Fruit fly (Drosophila melanogaster) whole organism, pupa: ENCODE data around the gene tgy.

Source experiments
- CG4496 ChIP-seq: fragments of 200-800 bp; sonication (Bioruptor generic); IDR thresholded peaks from 3 replicates; pipeline ENCODE4 v1.3.6; 2022; ENCODE audit warnings: missing biosample characterization, missing genetic modification characterization
- CG8301 ChIP-seq: fragments of 200-800 bp; sonication (Bioruptor generic); optimal IDR thresholded peaks from 2 replicates; lab custom pipeline; 2018; ENCODE audit warnings: missing biosample characterization, mild to moderate bottlenecking, missing genetic modification characterization
- EcR ChIP-seq: fragments of 200-800 bp; sonication (Bioruptor generic); optimal IDR thresholded peaks from 3 replicates; lab custom pipeline; 2019; ENCODE audit warnings: missing biosample characterization, missing genetic modification characterization, mild to moderate bottlenecking, moderate library complexity, missing genetic modification reagents
- gl ChIP-seq: fragments of 200-800 bp; sonication (Bioruptor generic); optimal IDR thresholded peaks from 2 replicates; lab custom pipeline; 2018; ENCODE audit warnings: missing biosample characterization, mild to moderate bottlenecking, missing genetic modification characterization

dm6 chrX:19106842-19107557 lies 20.1 kb downstream of the tgy start:
- TF ChIP-seq EcR (GFP tag; lab: Kevin White, UChicago) (no peak), gl (tag; lab: Kevin White, UChicago) (no peak), CG4496 (no peak), CG8301 (tag; lab: Kevin White, UChicago) (peak; percentile 65)
